Fruit fly (Drosophila melanogaster) whole organism, embryonic: Measurements from ENCODE around the gene CG18788.

Experiments used
- Atf3 ChIP-seq: fragments of 200-800 bp; sonication (Bioruptor generic); optimal IDR thresholded peaks from 3 replicates; lab custom pipeline; 2016; ENCODE audit warnings: missing biosample characterization, missing genetic modification characterization
- CG10274 ChIP-seq: fragments of 200-800 bp; sonication (Bioruptor generic); optimal IDR thresholded peaks from 3 replicates; lab custom pipeline; 2017; ENCODE audit warnings: missing biosample characterization, mild to moderate bottlenecking, missing genetic modification characterization
- CG11723 ChIP-seq: fragments of 200-800 bp; sonication (Bioruptor generic); optimal IDR thresholded peaks from 2 replicates; lab custom pipeline; 2017; ENCODE audit warnings: missing biosample characterization, mild to moderate bottlenecking, missing genetic modification characterization
- CG13123 ChIP-seq: fragments of 200-800 bp; sonication (Bioruptor generic); optimal IDR thresholded peaks from 2 replicates; lab custom pipeline; 2016; ENCODE audit warnings: missing biosample characterization, missing genetic modification characterization
- CG1529 ChIP-seq: fragments of 200-800 bp; sonication (Bioruptor generic); optimal IDR thresholded peaks from 3 replicates; lab custom pipeline; 2018; ENCODE audit warnings: missing biosample characterization, missing genetic modification characterization
- CG16779 ChIP-seq: fragments of 200-800 bp; sonication (Bioruptor generic); IDR thresholded peaks from 2 replicates; pipeline ENCODE4 v1.3.6; 2022; ENCODE audit warnings: missing biosample characterization, missing genetic modification characterization
- CG17186 ChIP-seq: fragments of 200-800 bp; sonication (Bioruptor generic); optimal IDR thresholded peaks from 3 replicates; lab custom pipeline; 2017; ENCODE audit warnings: missing biosample characterization, missing genetic modification reagents, missing genetic modification characterization
- CG17361 ChIP-seq: fragments of 200-800 bp; sonication (Bioruptor generic); IDR thresholded peaks from 3 replicates; pipeline ENCODE4 v1.3.6; 2022; ENCODE audit warnings: missing biosample characterization, missing genetic modification characterization
- CG2202 ChIP-seq: fragments of 200-800 bp; sonication (Bioruptor generic); optimal IDR thresholded peaks from 2 replicates; lab custom pipeline; 2018; ENCODE audit warnings: missing biosample characterization, mild to moderate bottlenecking, missing genetic modification characterization
- CG30403 ChIP-seq: fragments of 200-800 bp; sonication (Bioruptor generic); optimal IDR thresholded peaks from 3 replicates; lab custom pipeline; 2016; ENCODE audit warnings: missing biosample characterization, missing genetic modification characterization
- CG32772 ChIP-seq: fragments of 200-800 bp; sonication (Bioruptor generic); IDR thresholded peaks from 2 replicates; pipeline ENCODE4 v1.3.6; 2022; ENCODE audit warnings: missing biosample characterization, missing genetic modification characterization
- CG3726 ChIP-seq: fragments of 200-800 bp; sonication (Bioruptor generic); IDR thresholded peaks from 3 replicates; pipeline ENCODE4, ENCODE4 v1.3.6; 2022; ENCODE audit warnings: missing biosample characterization, missing genetic modification characterization
- CG6689 ChIP-seq: fragments of 200-800 bp; sonication (Bioruptor generic); IDR thresholded peaks from 2 replicates; pipeline ENCODE4 v1.3.6; 2022; ENCODE audit warnings: missing biosample characterization, missing genetic modification characterization
- CG7745 ChIP-seq: fragments of 200-800 bp; sonication (Bioruptor generic); optimal IDR thresholded peaks from 2 replicates; lab custom pipeline; 2018; ENCODE audit warnings: missing biosample characterization, mild to moderate bottlenecking, missing genetic modification characterization, moderate library complexity
- CG8281 ChIP-seq: fragments of 200-800 bp; sonication (Bioruptor generic); optimal IDR thresholded peaks from 2 replicates; lab custom pipeline; 2018; ENCODE audit warnings: missing biosample characterization, mild to moderate bottlenecking, missing genetic modification characterization, moderate library complexity
- CG8359 ChIP-seq: fragments of 200-800 bp; sonication (Bioruptor generic); optimal IDR thresholded peaks from 2 replicates; lab custom pipeline; 2017; ENCODE audit warnings: missing biosample characterization, mild to moderate bottlenecking, missing genetic modification characterization, borderline replicate concordance
- CG8388 ChIP-seq: fragments of 200-800 bp; sonication (Bioruptor generic); optimal IDR thresholded peaks from 2 replicates; lab custom pipeline; 2019; ENCODE audit warnings: missing biosample characterization, mild to moderate bottlenecking, missing genetic modification characterization, moderate library complexity
- CTCF ChIP-seq: fragments of 200-800 bp; sonication (Bioruptor generic); optimal IDR thresholded peaks from 2 replicates; lab custom pipeline; 2017; ENCODE audit warnings: missing biosample characterization, mild to moderate bottlenecking, missing genetic modification characterization, moderate library complexity
- Elba2 ChIP-seq: fragments of 200-800 bp; sonication (Bioruptor generic); optimal IDR thresholded peaks from 3 replicates; lab custom pipeline; 2016; ENCODE audit warnings: missing biosample characterization, missing genetic modification characterization
- Hr39 ChIP-seq: fragments of >200 bp; optimal IDR thresholded peaks from 2 replicates; lab custom pipeline; 2017
- Lhr ChIP-seq: fragments of 200-800 bp; sonication (Bioruptor generic); optimal IDR thresholded peaks from 3 replicates; lab custom pipeline; 2017; ENCODE audit warnings: mild to moderate bottlenecking, missing biosample characterization, missing genetic modification reagents, missing genetic modification characterization
- MBD-R2 ChIP-seq: fragments of 200-800 bp; sonication (Bioruptor generic); IDR thresholded peaks from 2 replicates; pipeline ENCODE4 v1.3.6; 2022; ENCODE audit warnings: missing biosample characterization, missing genetic modification characterization
- NK7.1 ChIP-seq: fragments of 200-800 bp; sonication (Bioruptor generic); optimal IDR thresholded peaks from 3 replicates; lab custom pipeline; 2016; ENCODE audit warnings: missing biosample characterization, missing genetic modification characterization
- Neu2 ChIP-seq: fragments of 200-800 bp; sonication (Bioruptor generic); optimal IDR thresholded peaks from 3 replicates; lab custom pipeline; 2016; ENCODE audit warnings: missing biosample characterization, missing genetic modification characterization, borderline replicate concordance
- Nf-YB ChIP-seq: fragments of 200-800 bp; sonication (Bioruptor generic); optimal IDR thresholded peaks from 3 replicates; lab custom pipeline; 2019; ENCODE audit warnings: missing biosample characterization, mild to moderate bottlenecking, missing genetic modification characterization, moderate library complexity
- Nf-YC ChIP-seq: fragments of 200-800 bp; optimal IDR thresholded peaks from 3 replicates; lab custom pipeline; 2019; ENCODE audit warnings: missing biosample characterization, mild to moderate bottlenecking, missing genetic modification characterization, moderate library complexity
- Oli ChIP-seq: fragments of 200-800 bp; sonication (Bioruptor generic); optimal IDR thresholded peaks from 2 replicates; lab custom pipeline; 2018; ENCODE audit warnings: missing biosample characterization, mild to moderate bottlenecking, missing genetic modification characterization, moderate library complexity
- PHDP ChIP-seq: fragments of 200-800 bp; sonication (Bioruptor generic); optimal IDR thresholded peaks from 3 replicates; lab custom pipeline; 2018; ENCODE audit warnings: missing biosample characterization, mild to moderate bottlenecking, missing genetic modification characterization, moderate library complexity
- Ravus ChIP-seq: fragments of 200-800 bp; sonication (Bioruptor generic); IDR thresholded peaks from 2 replicates; pipeline ENCODE4 v1.3.6; 2022; ENCODE audit warnings: missing biosample characterization, missing genetic modification characterization
- Tbp ChIP-seq: fragments of >200 bp; optimal IDR thresholded peaks from 2 replicates; lab custom pipeline; 2018; ENCODE audit warnings: missing biosample characterization, missing genetic modification characterization
- YL-1 ChIP-seq: fragments of 200-800 bp; sonication (Bioruptor generic); optimal IDR thresholded peaks from 3 replicates; lab custom pipeline; 2017; ENCODE audit warnings: missing biosample characterization, mild to moderate bottlenecking, missing genetic modification characterization
- ase ChIP-seq: fragments of 200-800 bp; sonication (Bioruptor generic); IDR thresholded peaks from 3 replicates; pipeline ENCODE4 v1.3.6; 2022; ENCODE audit warnings: missing biosample characterization, missing genetic modification characterization
- ato ChIP-seq: fragments of 200-800 bp; sonication (Bioruptor generic); IDR thresholded peaks from 2 replicates; pipeline ENCODE4 v1.3.6; 2022; ENCODE audit warnings: missing biosample characterization, missing genetic modification characterization; ENCODE audit not compliant: partially characterized antibody
- az2 ChIP-seq: fragments of 200-800 bp; sonication (Bioruptor generic); optimal IDR thresholded peaks from 3 replicates; lab custom pipeline; 2016; ENCODE audit warnings: missing biosample characterization, missing genetic modification characterization
- bowl ChIP-seq: fragments of 200-800 bp; sonication (Bioruptor generic); IDR thresholded peaks from 2 replicates; pipeline ENCODE4 v1.3.6; 2022; ENCODE audit warnings: missing biosample characterization, missing genetic modification characterization
- bsh ChIP-seq, 2 experiments: fragments of 200-800 bp; sonication (Bioruptor generic); optimal IDR thresholded peaks; 2 replicates each; lab custom pipeline; 2017 to 2018; ENCODE audit warnings: mild to moderate bottlenecking in 2 of 2, missing biosample characterization in 2 of 2, missing genetic modification characterization in 2 of 2, moderate library complexity in 1 of 2
- cwo ChIP-seq: fragments of 200-800 bp; sonication (Bioruptor generic); optimal IDR thresholded peaks from 3 replicates; lab custom pipeline; 2017; ENCODE audit warnings: missing biosample characterization, missing genetic modification characterization, mild to moderate bottlenecking, moderate library complexity, missing genetic modification reagents
- disco-r ChIP-seq: fragments of 200-800 bp; sonication (Bioruptor generic); optimal IDR thresholded peaks from 2 replicates; lab custom pipeline; 2016; ENCODE audit warnings: missing biosample characterization, missing genetic modification characterization
- exex ChIP-seq: fragments of 200-800 bp; sonication (Bioruptor generic); optimal IDR thresholded peaks from 4 replicates; lab custom pipeline; 2018; ENCODE audit warnings: missing biosample characterization, mild to moderate bottlenecking, missing genetic modification characterization, moderate library complexity
- gt ChIP-seq: fragments of 200-800 bp; sonication (Bioruptor generic); IDR thresholded peaks from 2 replicates; pipeline ENCODE4 v1.3.6; 2022; ENCODE audit warnings: missing biosample characterization, missing genetic modification characterization
- jing ChIP-seq: fragments of 200-800 bp; sonication (Bioruptor generic); optimal IDR thresholded peaks from 2 replicates; lab custom pipeline; 2018; ENCODE audit warnings: missing biosample characterization, mild to moderate bottlenecking, missing genetic modification characterization
- klu ChIP-seq: fragments of 200-800 bp; sonication (Bioruptor generic); IDR thresholded peaks from 2 replicates; pipeline ENCODE4 v1.3.6; 2022; ENCODE audit warnings: missing biosample characterization, missing genetic modification characterization
- luna ChIP-seq: fragments of 200-800 bp; sonication (Bioruptor generic); optimal IDR thresholded peaks from 2 replicates; lab custom pipeline; 2016; ENCODE audit warnings: missing biosample characterization, missing genetic modification characterization
- nom ChIP-seq: fragments of 200-800 bp; sonication (Bioruptor generic); optimal IDR thresholded peaks from 2 replicates; lab custom pipeline; 2017; ENCODE audit warnings: missing biosample characterization, missing genetic modification characterization, mild to moderate bottlenecking, moderate library complexity, missing genetic modification reagents
- peb ChIP-seq: fragments of 200-800 bp; sonication (Bioruptor generic); IDR thresholded peaks from 2 replicates; pipeline ENCODE4 v1.3.6; 2022; ENCODE audit warnings: missing biosample characterization, missing genetic modification characterization
- schlank ChIP-seq: fragments of 200-800 bp; sonication (Bioruptor generic); optimal IDR thresholded peaks from 2 replicates; lab custom pipeline; 2018; ENCODE audit warnings: missing biosample characterization, mild to moderate bottlenecking, missing genetic modification characterization
- sqz ChIP-seq: fragments of 200-800 bp; sonication (Bioruptor generic); optimal IDR thresholded peaks from 3 replicates; lab custom pipeline; 2018; ENCODE audit warnings: missing biosample characterization, mild to moderate bottlenecking, missing genetic modification characterization
- sr ChIP-seq: fragments of 200-800 bp; sonication (Bioruptor generic); IDR thresholded peaks from 3 replicates; pipeline ENCODE4 v1.3.6; 2022; ENCODE audit warnings: missing biosample characterization, missing genetic modification characterization
- tap ChIP-seq: fragments of 200-800 bp; optimal IDR thresholded peaks from 3 replicates; lab custom pipeline; 2019; ENCODE audit warnings: missing biosample characterization, mild to moderate bottlenecking, missing genetic modification characterization, moderate library complexity
- z ChIP-seq: fragments of 200-800 bp; sonication (Bioruptor generic); IDR thresholded peaks from 3 replicates; pipeline ENCODE4 v1.3.6; 2022; ENCODE audit warnings: missing biosample characterization, missing genetic modification characterization

CG18788 gene

DNA sequence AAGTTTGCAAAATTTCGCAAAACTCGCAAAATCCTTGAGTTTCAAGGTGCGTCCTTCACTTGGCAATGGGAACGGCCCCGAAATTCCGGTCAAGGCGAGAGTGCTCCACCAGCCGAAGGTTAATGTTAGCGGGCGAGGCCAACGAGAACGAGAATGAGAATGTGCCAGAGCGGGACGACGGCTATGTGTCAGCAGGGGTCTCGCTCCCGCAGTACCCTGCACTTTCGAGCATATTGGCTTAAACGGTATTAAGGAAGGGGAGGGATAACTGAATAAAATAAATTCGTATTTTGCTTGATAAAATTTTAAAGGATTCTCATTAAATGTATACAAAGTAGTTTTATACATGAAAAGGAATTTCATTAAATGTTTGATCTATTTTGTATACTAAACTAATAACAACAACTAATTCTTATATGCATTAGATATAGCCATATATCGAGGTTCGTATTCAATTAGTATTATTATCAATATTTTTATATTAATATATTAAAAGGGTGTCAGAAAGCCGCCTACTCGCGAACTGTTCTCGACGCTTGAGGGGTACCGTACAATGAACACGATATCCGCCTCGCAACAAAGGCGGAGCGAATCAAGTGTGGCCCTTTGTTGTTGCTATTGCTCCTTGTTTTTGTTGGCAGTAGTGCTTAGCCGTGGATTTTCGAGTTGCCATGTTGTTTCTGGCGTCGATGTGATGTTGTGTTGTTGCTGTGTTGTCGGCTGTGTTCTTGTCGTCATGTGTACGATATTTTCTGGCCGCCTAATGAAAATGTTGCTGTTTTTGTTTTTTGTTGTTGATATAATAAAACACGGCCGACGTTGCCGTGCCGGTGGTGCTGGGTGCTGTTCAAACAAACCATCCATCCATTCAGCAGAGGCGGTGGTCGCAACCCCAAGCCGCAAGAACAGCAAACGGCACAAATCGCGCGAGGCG is 27.3 kb upstream of the CG18788 start (continued):
- TF ChIP-seq CG30403 (GFP tag; lab: Kevin White, UChicago): peak; percentile 95
- TF ChIP-seq Tbp: no peak
- no peak for TF ChIP-seq ase (GFP tag; lab: Robert Waterston, UW)
- peak; percentile 57 for TF ChIP-seq Atf3
- peak; percentile 94 for TF ChIP-seq PHDP (tag; lab: Kevin White, UChicago)
- peak; percentile 95 for TF ChIP-seq CG10274
- TF ChIP-seq CG11723 (GFP tag; lab: Kevin White, UChicago): peak; percentile 86
- TF ChIP-seq gt (GFP tag; lab: Robert Waterston, UW): no peak
- TF ChIP-seq Nf-YB (GFP tag; lab: Kevin White, UChicago): peak; percentile 88
- TF ChIP-seq bsh (GFP tag; optimal IDR thresholded peaks at IDR 0.05; lab: Kevin White, UChicago): peak; percentile 80 to 94
- TF ChIP-seq peb (GFP tag; lab: Robert Waterston, UW): no peak
- TF ChIP-seq CTCF: peak; percentile 21
- no peak for TF ChIP-seq CG7745
- TF ChIP-seq CG1529 (GFP tag; lab: Kevin White, UChicago): peak; percentile 86
- peak; percentile 75 for TF ChIP-seq exex (tag; lab: Kevin White, UChicago)
- peak; percentile 42 for TF ChIP-seq CG17186 (GFP tag; lab: Kevin White, UChicago)
- no peak for TF ChIP-seq klu (GFP tag; lab: Robert Waterston, UW)
- no peak for TF ChIP-seq CG8359
- TF ChIP-seq Hr39 (lab: Kevin White, UChicago): no peak
- no peak for TF ChIP-seq Neu2 (GFP tag; lab: Kevin White, UChicago)
- TF ChIP-seq CG8281 (tag; lab: Kevin White, UChicago): peak; percentile 82
- no peak for TF ChIP-seq CG17361
- TF ChIP-seq sqz (GFP tag; lab: Kevin White, UChicago): peak; percentile 81
- no peak for TF ChIP-seq Lhr
- TF ChIP-seq cwo (GFP tag; lab: Kevin White, UChicago): peak; percentile 86
- no peak for TF ChIP-seq Elba2 (GFP tag; lab: Kevin White, UChicago)
- TF ChIP-seq CG2202 (tag; lab: Kevin White, UChicago): peak; percentile 87
- TF ChIP-seq Ravus (GFP tag; lab: Robert Waterston, UW): no peak
- peak; percentile 91 for TF ChIP-seq az2
- no peak for TF ChIP-seq CG16779 (GFP tag; lab: Robert Waterston, UW)
- TF ChIP-seq ato: no peak
- TF ChIP-seq MBD-R2 (GFP tag; lab: Robert Waterston, UW): no peak
- TF ChIP-seq Oli (tag; lab: Kevin White, UChicago): peak; percentile 97
- TF ChIP-seq bowl (GFP tag; lab: Robert Waterston, UW): no peak
- no peak for TF ChIP-seq CG3726 (GFP tag; lab: Robert Waterston, UW)
- TF ChIP-seq CG32772 (GFP tag; lab: Robert Waterston, UW): no peak
- TF ChIP-seq luna (GFP tag; lab: Kevin White, UChicago): peak; percentile 32
- TF ChIP-seq CG8388 (GFP tag; lab: Kevin White, UChicago): peak; percentile 94
- TF ChIP-seq z (GFP tag; lab: Robert Waterston, UW): no peak
- peak; percentile 81 for TF ChIP-seq nom (GFP tag; lab: Kevin White, UChicago)
- TF ChIP-seq NK7.1: peak; percentile 18
- no peak for TF ChIP-seq CG6689 (GFP tag; lab: Robert Waterston, UW)
- peak; percentile 91 for TF ChIP-seq YL-1 (GFP tag; lab: Kevin White, UChicago)
- TF ChIP-seq disco-r (GFP tag; lab: Kevin White, UChicago): peak; percentile 18
- peak; percentile 6 for TF ChIP-seq schlank (tag; lab: Kevin White, UChicago)
- peak; percentile 87 for TF ChIP-seq Nf-YC
- TF ChIP-seq CG13123 (GFP tag; lab: Kevin White, UChicago): peak; percentile 87
- no peak for TF ChIP-seq sr (GFP tag; lab: Robert Waterston, UW)
- TF ChIP-seq tap (tag; lab: Kevin White, UChicago): peak; percentile 94
- TF ChIP-seq jing: peak; percentile 71
